Fruit fly (Drosophila melanogaster) whole organism, wandering third instar larva: Measurements from ENCODE around the gene CG15429.

Experiments used
- Abd-B ChIP-seq: fragments of >200 bp; optimal IDR thresholded peaks from 2 replicates; lab custom pipeline; 2017; ENCODE audit warnings: missing biosample characterization, missing genetic modification characterization
- Dif ChIP-seq: fragments of 200-275, 200-300 bp; sonication (Bioruptor generic); optimal IDR thresholded peaks from 2 replicates; lab custom pipeline; 2018; ENCODE audit warnings: missing biosample characterization, missing genetic modification characterization; ENCODE audit not compliant: partially characterized antibody
- Hr83 ChIP-seq: fragments of 200-300 bp; sonication (Bioruptor generic); optimal IDR thresholded peaks from 2 replicates; lab custom pipeline; 2016; ENCODE audit warnings: missing biosample characterization, mild to moderate bottlenecking, missing genetic modification characterization, moderate library complexity; ENCODE audit not compliant: poor library complexity, severe bottlenecking
- Myc ChIP-seq: fragments of >200 bp; optimal IDR thresholded peaks from 2 replicates; lab custom pipeline; 2017
- br ChIP-seq: fragments of 200-800 bp; sonication (Bioruptor generic); optimal IDR thresholded peaks from 2 replicates; lab custom pipeline; 2016; ENCODE audit warnings: missing biosample characterization, missing genetic modification characterization
- brk ChIP-seq: fragments of 200-800 bp; sonication (Bioruptor generic); optimal IDR thresholded peaks from 2 replicates; lab custom pipeline; 2016; ENCODE audit warnings: missing biosample characterization, mild to moderate bottlenecking, missing genetic modification characterization
- foxo ChIP-seq, 2 experiments: fragments of 200-800 bp; sonication (Bioruptor generic); optimal IDR thresholded peaks; 2 replicates in 1 of 2; 3 replicates in 1 of 2; lab custom pipeline; 2016 to 2017; ENCODE audit warnings: missing biosample characterization in 2 of 2, missing genetic modification characterization in 2 of 2
- fru ChIP-seq: fragments of 200-800 bp; sonication (Bioruptor generic); optimal IDR thresholded peaks from 3 replicates; lab custom pipeline; 2016; ENCODE audit warnings: missing biosample characterization, mild to moderate bottlenecking, missing genetic modification characterization
- h ChIP-seq: fragments of 200-800 bp; sonication (Bioruptor generic); optimal IDR thresholded peaks from 3 replicates; lab custom pipeline; 2016; ENCODE audit warnings: missing biosample characterization, mild to moderate bottlenecking, missing genetic modification characterization
- pan ChIP-seq: fragments of >200 bp; optimal IDR thresholded peaks from 2 replicates; lab custom pipeline; 2017
- psq ChIP-seq: fragments of 200-800 bp; sonication (Bioruptor generic); optimal IDR thresholded peaks from 3 replicates; lab custom pipeline; 2017; ENCODE audit warnings: missing biosample characterization, mild to moderate bottlenecking, missing genetic modification characterization, moderate library complexity
- sv ChIP-seq: fragments of 200-800 bp; sonication (Bioruptor generic); optimal IDR thresholded peaks from 3 replicates; lab custom pipeline; 2016; ENCODE audit warnings: missing biosample characterization, missing genetic modification characterization
- tai ChIP-seq: sonication (Bioruptor generic); optimal IDR thresholded peaks from 2 replicates; lab custom pipeline; 2016; ENCODE audit warnings: missing biosample characterization, missing genetic modification characterization

dm6 chr2L:4372802-4373570, 20.2 kb downstream of the CG15429 start:
- TF ChIP-seq psq (no peak), br (GFP tag; lab: Kevin White, UChicago) (no peak), sv (GFP tag; lab: Kevin White, UChicago) (no peak), Dif (GFP tag; lab: Kevin White, UChicago) (no peak), Abd-B (GFP tag; lab: Kevin White, UChicago) (no peak), pan (no peak), brk (no peak), h (no peak), Hr83 (GFP tag; lab: Kevin White, UChicago) (no peak), fru (GFP tag; lab: Kevin White, UChicago) (no peak), tai (GFP tag; lab: Kevin White, UChicago) (no peak), Myc (lab: Kevin White, UChicago) (no peak), foxo (GFP tag; optimal IDR thresholded peaks at IDR 0.05; lab: Kevin White, UChicago) (no peak)
